Fruit fly (Drosophila melanogaster): Measurements from ENCODE around the gene PIG-Q.

PIG-Q gene

DNA sequence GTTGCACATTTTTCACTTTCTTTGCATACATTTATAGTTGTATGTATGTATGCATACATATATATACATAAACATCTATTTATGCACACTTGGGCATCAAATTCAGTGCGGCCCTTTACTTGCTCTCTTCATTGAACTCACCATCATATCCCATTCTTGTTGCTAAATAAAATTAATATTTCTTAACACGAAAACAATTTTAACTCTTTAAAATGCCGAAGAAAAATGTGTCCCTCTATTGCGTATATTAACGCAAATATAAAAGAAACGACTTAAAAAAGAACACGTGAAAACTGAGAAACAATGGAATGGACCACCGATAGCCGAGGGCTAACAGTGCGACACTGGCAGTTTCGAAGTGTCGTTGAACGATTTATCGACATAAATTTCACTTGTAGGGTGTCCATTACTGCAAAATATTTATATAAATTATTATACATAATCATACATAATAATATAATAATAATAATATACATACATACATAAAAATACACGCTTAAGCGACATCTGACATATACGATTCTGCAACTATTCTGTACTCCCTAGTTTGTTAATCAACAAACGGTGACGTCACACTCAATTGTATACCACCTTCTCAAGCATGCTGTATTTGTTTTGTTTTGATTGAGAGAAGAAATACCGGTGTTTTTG lies at the start of gene PIG-Q, which contains the start of gene U2af50:
PIG-Q (plus strand) TSS at position 474 of the 651 bp plus-strand sequence.
U2af50 (minus strand) TSS at position 370 of the 651 bp plus-strand sequence.
- TF ChIP-seq CG17801 (GFP tag; optimal IDR thresholded peaks at IDR 0.05; ENCODE audit: partially characterized antibody), result peak; percentile 94

DNA sequence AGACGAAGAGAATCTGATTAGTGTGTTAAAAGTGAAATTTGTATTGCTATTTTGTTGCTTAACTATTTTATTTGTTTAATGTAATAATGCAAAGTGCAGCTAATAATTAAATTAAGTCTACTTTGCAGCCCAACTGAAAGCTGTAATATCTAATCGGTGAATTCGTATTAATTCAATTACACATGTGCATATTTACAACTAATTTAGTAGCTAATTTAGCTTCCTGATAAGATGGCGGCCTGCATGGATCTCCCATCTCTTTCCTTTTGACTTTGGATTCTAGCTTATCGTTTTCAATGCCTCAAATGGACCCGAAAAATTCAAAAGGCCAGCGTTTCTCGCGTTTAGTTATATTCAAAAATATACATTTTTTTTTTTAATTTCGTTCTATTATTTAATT lies 49.2 kb upstream of the PIG-Q start:
- peak; percentile 30 for TF ChIP-seq CG17801 (GFP tag; optimal IDR thresholded peaks at IDR 0.05; ENCODE audit: partially characterized antibody)

DNA sequence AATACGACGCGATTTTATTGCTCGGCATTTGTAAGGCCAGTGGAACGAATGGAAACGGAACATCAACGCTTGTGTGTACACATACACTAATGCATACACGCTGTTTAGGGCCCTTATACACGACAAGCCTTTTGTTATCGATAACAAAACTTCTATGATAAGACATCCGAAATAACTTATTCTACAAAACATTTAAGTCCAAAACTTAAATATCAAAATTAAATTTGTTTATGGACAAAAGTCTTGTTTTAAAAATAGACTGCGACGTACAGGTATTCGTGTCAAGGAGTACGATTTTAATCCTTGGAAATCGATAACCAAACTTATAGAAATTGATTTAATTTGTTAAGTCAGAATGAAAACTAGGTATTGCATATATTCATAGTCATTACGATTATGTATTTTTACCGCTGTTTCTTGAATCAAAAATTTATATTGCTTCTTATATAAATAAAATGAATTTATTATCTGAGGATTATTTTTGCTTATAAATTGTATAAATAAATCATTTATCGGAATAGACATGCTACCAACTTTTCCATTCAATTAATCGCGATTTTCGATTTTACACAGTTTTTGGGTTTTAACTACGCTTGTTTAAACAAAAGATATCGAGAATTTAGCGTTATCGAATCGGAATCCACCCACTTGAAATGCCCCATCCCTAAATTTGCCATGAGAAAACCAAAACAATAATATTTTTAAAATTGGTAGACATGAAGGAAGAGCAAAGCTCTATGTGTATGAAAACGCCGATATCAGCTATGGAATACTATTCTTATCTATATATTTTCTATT lies 45.7 kb upstream of the PIG-Q start, which contains the start of the genes CG9915 and SWIP:
CG9915 (minus strand) TSS at position 61 of the 798 bp plus-strand sequence.
SWIP (plus strand) TSS at position 632 of the 798 bp plus-strand sequence.
- peak; percentile 64 for TF ChIP-seq CG17801 (GFP tag; optimal IDR thresholded peaks at IDR 0.05; ENCODE audit: partially characterized antibody)

DNA sequence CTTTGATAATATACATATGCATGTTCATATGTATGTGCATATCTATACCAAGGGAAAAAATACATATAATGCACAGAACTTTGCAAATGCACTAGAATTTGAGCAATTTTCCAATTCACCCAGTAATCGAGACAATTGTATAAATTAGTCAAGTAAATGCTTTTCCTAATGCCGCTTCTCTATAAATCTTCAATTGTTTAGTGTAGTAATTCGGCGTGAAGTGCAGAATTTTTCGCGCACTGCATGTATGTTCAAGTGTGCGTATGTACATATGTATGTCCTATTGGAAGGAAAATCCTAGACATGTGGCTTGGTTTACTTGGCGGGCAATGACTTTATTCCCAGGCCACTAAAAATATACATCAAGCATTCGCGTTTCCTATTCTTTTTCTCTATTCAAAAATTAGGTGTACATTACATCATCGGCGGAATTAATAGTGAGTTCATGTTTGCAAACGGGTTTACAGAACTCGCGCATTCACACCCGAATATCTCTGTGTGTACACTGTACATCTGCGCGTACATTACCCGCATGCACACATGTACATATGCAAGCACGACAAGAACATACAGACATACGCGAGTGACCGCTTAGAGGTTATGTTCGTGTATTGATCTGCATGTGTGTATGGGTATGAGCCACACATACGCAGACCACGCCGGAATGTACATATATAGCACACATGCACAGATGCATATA lies 39.9 kb upstream of the PIG-Q start:
- peak; percentile 63 for TF ChIP-seq CG17801 (GFP tag; optimal IDR thresholded peaks at IDR 0.05; ENCODE audit: partially characterized antibody)

DNA sequence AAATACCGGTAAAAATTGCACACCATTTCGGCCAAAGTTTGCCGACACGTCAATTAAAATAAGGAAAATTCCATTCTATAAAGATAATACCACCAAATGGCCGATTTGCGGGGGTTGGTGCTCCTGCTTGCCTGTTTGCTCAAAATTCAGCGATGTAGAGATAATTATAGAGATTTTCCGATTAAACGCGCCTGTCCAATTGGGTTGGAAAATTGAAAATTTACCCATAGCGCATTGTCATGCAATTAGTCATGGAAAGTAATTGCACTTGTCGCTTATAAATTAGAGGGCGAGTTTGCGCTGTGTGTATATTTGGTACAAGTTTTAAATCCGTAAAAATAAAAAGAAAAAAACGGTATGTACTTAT lies 39.4 kb upstream of the PIG-Q start:
- no peak for TF ChIP-seq CG17801 (GFP tag; optimal IDR thresholded peaks at IDR 0.05; ENCODE audit: partially characterized antibody)

DNA sequence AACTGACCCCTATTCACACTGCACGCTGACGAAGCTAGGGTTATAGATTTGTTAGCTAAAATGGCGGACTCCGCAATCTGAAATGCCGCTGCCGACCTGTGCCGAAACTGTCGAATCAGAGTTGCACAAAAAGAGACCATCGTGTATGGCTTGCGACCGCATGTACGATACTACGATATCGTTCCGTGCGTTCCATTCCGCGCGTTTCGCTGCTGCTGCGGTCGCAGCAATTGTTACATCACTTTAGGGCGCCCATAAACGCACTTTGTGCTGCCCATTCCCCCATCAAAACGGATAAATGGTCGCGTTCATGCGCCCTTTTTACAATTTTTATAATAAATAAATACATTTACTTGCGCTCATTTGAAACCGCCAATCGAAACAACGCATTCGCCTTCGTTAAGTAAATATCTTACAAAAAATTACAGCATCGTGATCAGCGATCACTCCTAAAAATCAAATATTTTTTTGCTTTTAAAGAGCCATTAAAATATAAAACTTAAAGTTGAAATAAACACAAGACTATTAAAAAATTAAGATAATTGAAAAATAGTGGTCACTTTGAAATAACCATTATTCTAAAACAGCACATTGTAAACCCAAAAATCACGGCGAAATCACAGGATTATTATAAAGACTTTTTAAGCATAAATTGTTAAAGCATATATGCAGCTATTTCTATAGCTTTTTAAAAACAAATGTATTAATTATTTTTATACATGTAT lies 38.6 kb upstream of the PIG-Q start, which contains the start of gene Cyp1:
Cyp1 (minus strand) TSS at position 174 of the 725 bp plus-strand sequence.
- TF ChIP-seq CG17801 (GFP tag; optimal IDR thresholded peaks at IDR 0.05; ENCODE audit: partially characterized antibody), result peak; percentile 31

DNA sequence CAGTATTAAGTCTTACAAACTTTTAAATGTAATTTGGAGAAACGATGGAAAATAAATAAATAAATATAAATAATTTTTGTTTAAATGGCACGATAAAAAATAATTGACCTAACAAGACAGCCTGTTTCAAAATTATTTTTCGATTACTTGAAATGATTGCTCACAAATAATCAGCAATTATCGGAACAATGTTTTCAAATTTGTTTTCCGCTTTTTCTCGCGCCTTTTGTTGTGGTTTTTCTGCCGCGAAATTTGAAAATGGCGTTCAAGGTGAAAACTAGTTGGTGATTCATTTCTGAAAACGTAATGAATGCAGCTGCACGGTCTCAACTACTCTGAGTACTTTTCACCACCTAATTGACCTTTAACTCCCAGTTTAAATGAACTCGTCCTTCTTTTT lies 37.9 kb upstream of the PIG-Q start:
- TF ChIP-seq CG17801 (GFP tag; optimal IDR thresholded peaks at IDR 0.05; ENCODE audit: partially characterized antibody), result no peak

DNA sequence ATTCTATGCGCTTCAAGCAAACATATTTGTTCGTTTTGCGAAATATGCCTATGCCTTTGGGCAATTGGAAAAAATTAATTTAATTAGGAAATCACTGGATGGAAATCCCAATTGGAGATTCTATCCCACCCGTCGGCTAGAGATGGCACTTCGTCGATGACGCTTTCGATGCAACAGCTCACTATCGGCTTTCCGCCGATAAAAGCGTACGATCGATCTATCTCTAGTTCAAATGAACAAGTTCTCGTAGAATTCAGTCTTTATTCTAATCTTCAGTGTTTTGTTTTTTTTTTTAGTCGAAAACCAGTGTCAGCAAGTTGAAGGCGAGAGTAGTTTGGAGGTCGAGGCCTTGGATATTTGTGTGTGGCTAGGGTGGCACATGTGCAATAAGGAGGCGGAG lies 35.9 kb upstream of the PIG-Q start, which contains the start of the genes CG9917 and CG32579:
CG9917 (minus strand) TSS at position 169 of the 400 bp plus-strand sequence.
CG32579 (plus strand) TSS at position 224 of the 400 bp plus-strand sequence.
- TF ChIP-seq CG17801 (GFP tag; optimal IDR thresholded peaks at IDR 0.05; ENCODE audit: partially characterized antibody), result peak; percentile 27

DNA sequence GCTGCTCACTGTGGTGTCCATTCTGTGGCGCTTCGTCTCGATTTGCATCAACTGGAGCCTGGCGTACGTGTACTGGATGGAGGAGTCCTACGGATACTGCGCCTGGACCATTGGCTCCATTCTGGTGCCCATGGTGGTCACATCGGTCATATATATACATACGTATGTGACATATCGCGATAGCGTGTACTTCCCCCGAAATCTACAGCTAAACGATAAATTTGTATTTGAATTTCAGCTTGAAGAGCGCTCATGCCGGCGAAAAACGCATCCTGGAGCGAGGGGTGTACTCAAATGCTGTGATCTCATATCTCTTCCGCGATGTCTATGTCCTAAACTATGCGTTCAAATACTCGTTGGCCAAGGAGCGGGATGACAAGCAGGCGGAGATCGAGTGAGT lies 35.4 kb upstream of the PIG-Q start:
- TF ChIP-seq CG17801 (GFP tag; optimal IDR thresholded peaks at IDR 0.05; ENCODE audit: partially characterized antibody), result no peak

DNA sequence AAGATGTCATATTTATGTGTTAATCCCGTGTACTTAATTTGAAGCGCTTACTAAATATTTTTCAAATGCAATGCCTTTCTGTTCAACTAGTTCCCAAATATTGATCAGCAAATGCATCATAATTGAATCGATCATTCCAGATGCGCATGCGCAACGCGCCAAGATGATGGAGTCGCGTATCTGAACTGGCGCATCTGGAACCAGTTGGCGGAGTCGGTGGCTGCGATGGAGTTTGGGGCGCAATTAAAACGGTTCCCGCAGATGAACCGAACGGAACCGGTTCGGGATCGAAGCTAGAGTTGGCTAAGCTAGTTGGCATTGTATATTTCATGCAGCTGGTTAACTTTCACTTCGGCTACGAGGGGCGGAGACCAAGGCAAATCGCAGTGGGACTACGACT lies 33.5 kb upstream of the PIG-Q start, which contains the start of gene CalpC:
CalpC (plus strand) TSS at position 292 of the 400 bp plus-strand sequence.
- TF ChIP-seq CG17801 (GFP tag; optimal IDR thresholded peaks at IDR 0.05; ENCODE audit: partially characterized antibody), result no peak

DNA sequence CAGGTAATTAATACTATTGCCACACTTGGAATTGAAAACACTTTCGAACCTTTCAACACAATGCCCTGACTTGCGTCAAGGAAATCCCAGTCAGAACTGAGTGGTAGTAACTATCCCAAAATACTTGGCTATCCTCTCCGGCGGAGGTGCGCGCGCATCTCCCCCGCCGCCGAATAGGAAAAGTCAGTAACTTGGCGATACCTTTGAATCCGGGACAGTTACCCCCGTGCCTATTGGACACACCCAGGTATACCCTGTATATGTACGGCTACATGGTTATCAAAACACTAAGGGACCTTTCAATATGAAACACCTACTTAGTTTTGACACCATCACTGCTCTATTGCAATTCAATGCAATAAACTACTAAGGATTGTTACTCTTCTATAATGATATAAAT lies 28.3 kb upstream of the PIG-Q start, which contains the start of gene CG9919:
CG9919 (minus strand) TSS at position 101 of the 400 bp plus-strand sequence.
- TF ChIP-seq CG17801 (GFP tag; optimal IDR thresholded peaks at IDR 0.05; ENCODE audit: partially characterized antibody), result no peak

DNA sequence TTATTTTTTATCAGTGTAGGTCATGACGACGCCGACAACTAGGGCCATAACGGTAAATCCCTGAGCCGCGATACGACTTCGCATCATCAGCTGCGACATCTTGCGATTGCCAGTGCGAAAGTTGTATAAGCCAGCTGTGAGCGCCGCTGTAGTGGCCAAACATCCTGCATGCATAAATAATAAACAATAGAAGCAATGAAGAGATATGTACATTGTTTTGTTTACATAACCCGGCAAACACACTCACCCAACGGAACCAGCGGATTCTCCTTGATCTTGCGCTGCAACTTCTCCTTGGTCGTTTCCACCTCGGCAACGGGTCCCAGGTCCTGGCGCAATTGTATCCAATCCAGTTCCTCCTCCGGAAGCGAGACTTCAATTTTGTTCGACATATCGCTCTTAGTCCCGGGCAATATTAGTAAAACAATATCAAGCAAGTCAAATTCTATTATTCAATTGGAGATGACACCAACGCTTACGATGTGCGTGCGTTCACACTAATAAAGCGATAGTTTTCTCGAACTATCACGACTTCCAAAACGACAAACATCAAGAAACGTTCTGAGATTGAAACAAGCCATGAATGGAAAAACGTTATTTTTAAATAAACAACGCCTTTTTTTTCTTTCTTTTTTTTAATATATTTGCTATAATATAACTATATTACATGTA lies 27.2 kb upstream of the PIG-Q start:
- no peak for TF ChIP-seq CG17801 (GFP tag; optimal IDR thresholded peaks at IDR 0.05; ENCODE audit: partially characterized antibody)

DNA sequence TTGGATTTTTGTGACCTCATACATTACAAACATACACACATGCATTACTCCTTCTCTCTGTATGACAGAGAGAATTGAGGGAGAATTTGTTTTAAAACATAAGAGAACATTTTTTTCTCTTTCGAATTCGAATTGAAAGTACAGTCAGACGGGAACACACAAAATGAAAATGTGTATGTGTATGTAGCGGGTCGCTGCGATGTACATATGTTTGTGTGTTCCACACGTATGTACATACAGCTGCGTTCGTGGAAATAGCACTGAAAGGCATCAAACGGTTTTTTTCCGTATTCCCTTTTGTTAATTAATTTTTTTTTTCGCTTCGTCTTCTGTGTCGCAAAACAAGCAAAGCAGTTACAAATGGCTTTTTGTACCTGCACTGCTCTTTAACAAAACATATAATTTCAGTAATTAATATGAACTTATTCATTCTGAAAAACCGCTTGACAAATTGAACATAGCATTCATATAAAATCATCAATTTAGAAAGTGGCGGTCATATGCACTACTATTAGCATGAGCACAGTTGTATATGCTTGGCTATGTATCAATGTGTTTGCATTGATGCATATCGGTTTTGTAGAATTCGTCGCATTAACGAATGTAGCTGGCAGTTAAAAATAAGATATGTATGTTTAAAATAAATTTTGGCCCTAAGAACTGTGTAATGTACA lies 26.2 kb upstream of the PIG-Q start:
- TF ChIP-seq CG17801 (GFP tag; optimal IDR thresholded peaks at IDR 0.05; ENCODE audit: partially characterized antibody), result peak; percentile 93
